Fruit fly (Drosophila melanogaster): ENCODE results near the gene CG7567.

Gene CG7567

dm6 chr3R:29547182-29547979, 40.5 kb downstream of the CG7567 start:
- TF ChIP-seq Ets65A (GFP tag) (no peak), Tbp (GFP tag; optimal IDR thresholded peaks at IDR 0.05) (no peak), Ptx1 (GFP tag; IDR thresholded peaks at IDR 0.05) (no peak), lola (GFP tag; optimal IDR thresholded peaks at IDR 0.05) (peak in 1 of 3 experiments; percentile 64), Atf-2 (GFP tag; optimal IDR thresholded peaks at IDR 0.05) (no peak), ap (GFP tag; IDR thresholded peaks at IDR 0.05) (no peak), CG17186 (GFP tag; optimal IDR thresholded peaks at IDR 0.05) (no peak), CG15696 (tag; optimal IDR thresholded peaks at IDR 0.05) (peak; percentile 49), CG34422 (GFP tag; IDR thresholded peaks at IDR 0.05) (no peak), Med (GFP tag) (peak; percentile 17), tio (GFP tag; optimal IDR thresholded peaks at IDR 0.05) (no peak), br (optimal IDR thresholded peaks at IDR 0.05) (no peak), CG17361 (GFP tag; IDR thresholded peaks at IDR 0.05) (0 out of 3 replicates have a peak, but pooled peaks have one; percentile 24), dmrt11E (tag; optimal IDR thresholded peaks at IDR 0.05) (peak; percentile 80), bsh (GFP tag; optimal IDR thresholded peaks at IDR 0.05) (peak in 1 of 2 experiments; percentile 59), gem (tag; optimal IDR thresholded peaks at IDR 0.05) (peak; percentile 39), unpg (GFP tag; optimal IDR thresholded peaks at IDR 0.05) (peak; percentile 2), chinmo (GFP tag; IDR thresholded peaks at IDR 0.05; ENCODE audit: partially characterized antibody) (no peak), CTCF (GFP tag; optimal IDR thresholded peaks at IDR 0.05) (no peak), crol (GFP tag; IDR thresholded peaks at IDR 0.05) (no peak), Ravus (GFP tag; IDR thresholded peaks at IDR 0.05) (no peak), sob (GFP tag; IDR thresholded peaks at IDR 0.05) (no peak), Hr3 (GFP tag; optimal IDR thresholded peaks at IDR 0.05) (no peak), CG1603 (tag; optimal IDR thresholded peaks at IDR 0.05) (no peak), CG2202 (tag; optimal IDR thresholded peaks at IDR 0.05) (peak; percentile 3), cad (GFP tag; optimal IDR thresholded peaks at IDR 0.05) (no peak), CG10209 (GFP tag; optimal IDR thresholded peaks at IDR 0.05) (no peak), CG4730 (GFP tag; IDR thresholded peaks at IDR 0.05) (no peak), ara (GFP tag; IDR thresholded peaks at IDR 0.05) (no peak), CG4854 (GFP tag; optimal IDR thresholded peaks at IDR 0.05) (no peak), ac (GFP tag; optimal IDR thresholded peaks at IDR 0.05) (peak; percentile 47), Asciz (GFP tag; optimal IDR thresholded peaks at IDR 0.05) (no peak), CG17912 (GFP tag; optimal IDR thresholded peaks at IDR 0.05) (no peak), CG4328 (GFP tag; optimal IDR thresholded peaks at IDR 0.05) (no peak), zfh1 (GFP tag; IDR thresholded peaks at IDR 0.05) (no peak), Ets97D (GFP tag; optimal IDR thresholded peaks at IDR 0.05) (no peak), danr (GFP tag; IDR thresholded peaks at IDR 0.05) (no peak), ERR (GFP tag; optimal IDR thresholded peaks at IDR 0.05) (no peak), CHES-1-like (GFP tag; optimal IDR thresholded peaks at IDR 0.05) (no peak), az2 (GFP tag; optimal IDR thresholded peaks at IDR 0.05) (no peak), Bgb (GFP tag; IDR thresholded peaks at IDR 0.05; ENCODE audit: partially characterized antibody) (no peak), CG7839 (tag; optimal IDR thresholded peaks at IDR 0.05) (peak; percentile 10), CG16813 (GFP tag; IDR thresholded peaks at IDR 0.05; ENCODE audit: partially characterized antibody) (no peak), CG14050 (GFP tag; IDR thresholded peaks at IDR 0.05) (no peak), CoRest (tag; optimal IDR thresholded peaks at IDR 0.05) (no peak), z (GFP tag; IDR thresholded peaks at IDR 0.05) (no peak), maf-S (GFP tag; optimal IDR thresholded peaks at IDR 0.05) (no peak), Doc3 (GFP tag; IDR thresholded peaks at IDR 0.05; ENCODE audit: partially characterized antibody) (no peak), trem (tag; optimal IDR thresholded peaks at IDR 0.05) (no peak), Aef1 (GFP tag; IDR thresholded peaks at IDR 0.05) (no peak), CG7556 (GFP tag; optimal IDR thresholded peaks at IDR 0.05) (no peak)
